Fruit fly (Drosophila melanogaster) whole organism, embryonic: ENCODE results near the gene Mekk1.

Experiments used
- Bdp1 ChIP-seq: fragments of 200-800 bp; sonication (Bioruptor generic); optimal IDR thresholded peaks from 3 replicates; lab custom pipeline; 2016; ENCODE audit warnings: missing biosample characterization, missing genetic modification characterization
- Blimp-1 ChIP-seq: fragments of 200-800 bp; sonication (Bioruptor generic); optimal IDR thresholded peaks from 3 replicates; lab custom pipeline; 2018; ENCODE audit warnings: missing biosample characterization, missing genetic modification characterization, mild to moderate bottlenecking, moderate library complexity, missing genetic modification reagents
- CG1233 ChIP-seq: fragments of 200-800 bp; sonication (Bioruptor generic); optimal IDR thresholded peaks from 4 replicates; lab custom pipeline; 2018; ENCODE audit warnings: missing biosample characterization, mild to moderate bottlenecking, missing genetic modification characterization
- CG12659 ChIP-seq: fragments of 200-800 bp; sonication (Bioruptor generic); optimal IDR thresholded peaks from 3 replicates; lab custom pipeline; 2017; ENCODE audit warnings: mild to moderate bottlenecking, missing biosample characterization, missing genetic modification reagents, missing genetic modification characterization
- CG13123 ChIP-seq: fragments of 200-800 bp; sonication (Bioruptor generic); optimal IDR thresholded peaks from 2 replicates; lab custom pipeline; 2016; ENCODE audit warnings: missing biosample characterization, missing genetic modification characterization
- CG13424 ChIP-seq: fragments of 200-800 bp; sonication (Bioruptor generic); optimal IDR thresholded peaks from 2 replicates; lab custom pipeline; 2019; ENCODE audit warnings: missing biosample characterization, mild to moderate bottlenecking, missing genetic modification characterization, moderate library complexity
- CG15269 ChIP-seq: fragments of 200-800 bp; sonication (Bioruptor generic); optimal IDR thresholded peaks from 2 replicates; lab custom pipeline; 2018; ENCODE audit warnings: missing biosample characterization, mild to moderate bottlenecking, missing genetic modification characterization, moderate library complexity
- CG1529 ChIP-seq: fragments of 200-800 bp; sonication (Bioruptor generic); optimal IDR thresholded peaks from 3 replicates; lab custom pipeline; 2018; ENCODE audit warnings: missing biosample characterization, missing genetic modification characterization
- CG18764 ChIP-seq: fragments of 200-800 bp; sonication (Bioruptor generic); optimal IDR thresholded peaks from 3 replicates; lab custom pipeline; 2016; ENCODE audit warnings: missing biosample characterization, missing genetic modification characterization
- CG31224 ChIP-seq: fragments of 200-800 bp; sonication (Bioruptor generic); IDR thresholded peaks from 2 replicates; pipeline ENCODE4 v1.3.6; 2022; ENCODE audit warnings: missing biosample characterization, missing genetic modification characterization
- CG34224 ChIP-seq: fragments of 200-800 bp; sonication (Bioruptor generic); IDR thresholded peaks from 3 replicates; pipeline ENCODE4 v1.3.6; 2022; ENCODE audit warnings: missing biosample characterization, missing genetic modification characterization; ENCODE audit not compliant: partially characterized antibody
- CG4282 ChIP-seq: fragments of 200-800 bp; sonication (Bioruptor generic); optimal IDR thresholded peaks from 2 replicates; lab custom pipeline; 2016; ENCODE audit warnings: missing biosample characterization, missing genetic modification characterization
- CG4820 ChIP-seq: fragments of 200-800 bp; sonication (Bioruptor generic); optimal IDR thresholded peaks from 3 replicates; lab custom pipeline; 2016; ENCODE audit warnings: missing biosample characterization, missing genetic modification characterization
- CG7372 ChIP-seq: fragments of 200-800 bp; sonication (Bioruptor generic); IDR thresholded peaks from 2 replicates; pipeline ENCODE4 v1.3.6; 2022; ENCODE audit warnings: missing biosample characterization, missing genetic modification characterization
- CG7987 ChIP-seq: fragments of 200-800 bp; sonication (Bioruptor generic); optimal IDR thresholded peaks from 2 replicates; lab custom pipeline; 2018; ENCODE audit warnings: missing biosample characterization, mild to moderate bottlenecking, missing genetic modification characterization, moderate library complexity
- CG9797 ChIP-seq: fragments of 200-800 bp; sonication (Bioruptor generic); optimal IDR thresholded peaks from 3 replicates; lab custom pipeline; 2018; ENCODE audit warnings: missing biosample characterization, mild to moderate bottlenecking, missing genetic modification characterization
- Dad ChIP-seq: fragments of 200-800 bp; sonication (Bioruptor generic); optimal IDR thresholded peaks from 3 replicates; lab custom pipeline; 2016; ENCODE audit warnings: missing biosample characterization, missing genetic modification characterization
- Drgx ChIP-seq: fragments of 200-800 bp; sonication (Bioruptor generic); IDR thresholded peaks from 2 replicates; pipeline ENCODE4 v1.3.6; 2022; ENCODE audit warnings: missing biosample characterization, missing genetic modification characterization
- HLH54F ChIP-seq: fragments of 200-800 bp; sonication (Bioruptor generic); optimal IDR thresholded peaks from 3 replicates; lab custom pipeline; 2016; ENCODE audit warnings: missing biosample characterization, missing genetic modification characterization
- HmgD ChIP-seq: fragments of 200-800 bp; sonication (Bioruptor generic); optimal IDR thresholded peaks from 3 replicates; lab custom pipeline; 2016; ENCODE audit warnings: missing biosample characterization, missing genetic modification characterization
- Hmx ChIP-seq: fragments of 200-800 bp; sonication (Bioruptor generic); optimal IDR thresholded peaks from 2 replicates; lab custom pipeline; 2016; ENCODE audit warnings: missing biosample characterization, missing genetic modification characterization
- Hsf ChIP-seq: fragments of 200-800 bp; sonication (Bioruptor generic); optimal IDR thresholded peaks from 3 replicates; lab custom pipeline; 2016; ENCODE audit warnings: missing biosample characterization, missing genetic modification characterization
- Mes4 ChIP-seq: fragments of 200-800 bp; sonication (Bioruptor generic); optimal IDR thresholded peaks from 2 replicates; lab custom pipeline; 2016; ENCODE audit warnings: missing biosample characterization, missing genetic modification characterization
- NFAT ChIP-seq: fragments of 200-800 bp; sonication (Bioruptor generic); IDR thresholded peaks from 2 replicates; pipeline ENCODE4 v1.3.6; 2022; ENCODE audit warnings: missing biosample characterization, missing genetic modification characterization
- Neu2 ChIP-seq: fragments of 200-800 bp; sonication (Bioruptor generic); optimal IDR thresholded peaks from 3 replicates; lab custom pipeline; 2016; ENCODE audit warnings: missing biosample characterization, missing genetic modification characterization, borderline replicate concordance
- Nf-YC ChIP-seq: fragments of 200-800 bp; optimal IDR thresholded peaks from 3 replicates; lab custom pipeline; 2019; ENCODE audit warnings: missing biosample characterization, mild to moderate bottlenecking, missing genetic modification characterization, moderate library complexity
- Oli ChIP-seq: fragments of 200-800 bp; sonication (Bioruptor generic); optimal IDR thresholded peaks from 2 replicates; lab custom pipeline; 2018; ENCODE audit warnings: missing biosample characterization, mild to moderate bottlenecking, missing genetic modification characterization, moderate library complexity
- Scr ChIP-seq: fragments of 200-800 bp; sonication (Bioruptor generic); IDR thresholded peaks from 2 replicates; pipeline ENCODE4 v1.3.6; 2022; ENCODE audit warnings: missing biosample characterization, missing genetic modification characterization; ENCODE audit not compliant: partially characterized antibody
- Side ChIP-seq: fragments of 200-800 bp; sonication (Bioruptor generic); optimal IDR thresholded peaks from 2 replicates; lab custom pipeline; 2016; ENCODE audit warnings: missing biosample characterization, missing genetic modification characterization
- bbx ChIP-seq: fragments of 200-800 bp; sonication (Bioruptor generic); IDR thresholded peaks from 2 replicates; pipeline ENCODE4 v1.3.6; 2022; ENCODE audit warnings: missing biosample characterization, missing genetic modification characterization; ENCODE audit not compliant: partially characterized antibody
- br ChIP-seq: fragments of >200 bp; optimal IDR thresholded peaks from 2 replicates; lab custom pipeline; 2017
- cg ChIP-seq: fragments of 200-800 bp; sonication (Bioruptor generic); optimal IDR thresholded peaks from 3 replicates; lab custom pipeline; 2019; ENCODE audit warnings: missing biosample characterization, mild to moderate bottlenecking, missing genetic modification characterization, moderate library complexity
- disco-r ChIP-seq: fragments of 200-800 bp; sonication (Bioruptor generic); optimal IDR thresholded peaks from 2 replicates; lab custom pipeline; 2016; ENCODE audit warnings: missing biosample characterization, missing genetic modification characterization
- dpn ChIP-seq, 2 experiments: fragments of 200-800 bp; sonication (Bioruptor generic); optimal IDR thresholded peaks; 3 replicates each; lab custom pipeline; 2016; ENCODE audit warnings: missing biosample characterization in 2 of 2, missing genetic modification characterization in 2 of 2
- eve ChIP-seq, 2 experiments: fragments of >200 bp; optimal IDR thresholded peaks; 2 replicates each; lab custom pipeline; 2017; ENCODE audit warnings: missing biosample characterization in 2 of 2, missing genetic modification characterization in 2 of 2
- fd102C ChIP-seq: fragments of 200-800 bp; sonication (Bioruptor generic); optimal IDR thresholded peaks from 2 replicates; lab custom pipeline; 2018; ENCODE audit warnings: missing biosample characterization, mild to moderate bottlenecking, missing genetic modification characterization, moderate library complexity
- fu2 ChIP-seq: fragments of 200-800 bp; sonication (Bioruptor generic); optimal IDR thresholded peaks from 2 replicates; lab custom pipeline; 2016; ENCODE audit warnings: missing biosample characterization, missing genetic modification characterization
- gsb ChIP-seq: fragments of 200-800 bp; sonication (Bioruptor generic); IDR thresholded peaks from 2 replicates; pipeline ENCODE4 v1.3.6; 2022; ENCODE audit warnings: missing biosample characterization, missing genetic modification characterization
- her ChIP-seq: fragments of 200-800 bp; sonication (Bioruptor generic); optimal IDR thresholded peaks from 2 replicates; lab custom pipeline; 2016; ENCODE audit warnings: missing biosample characterization, missing genetic modification characterization
- inv ChIP-seq: fragments of 200-800 bp; sonication (Bioruptor generic); IDR thresholded peaks from 2 replicates; pipeline ENCODE4 v1.3.6; 2022; ENCODE audit warnings: missing biosample characterization, missing genetic modification characterization; ENCODE audit not compliant: partially characterized antibody
- lbe ChIP-seq: fragments of 200-800 bp; sonication (Bioruptor generic); optimal IDR thresholded peaks from 2 replicates; lab custom pipeline; 2016; ENCODE audit warnings: missing biosample characterization, mild to moderate bottlenecking, missing genetic modification characterization
- lola ChIP-seq, 3 experiments: fragments of >200 bp in 2 of 3; fragments of 200-800 bp in 1 of 3; sonication (Bioruptor generic) in 1 of 3; optimal IDR thresholded peaks; 2 replicates each; lab custom pipeline; 2017 to 2019; ENCODE audit warnings: missing biosample characterization in 3 of 3, missing genetic modification characterization in 3 of 3, mild to moderate bottlenecking in 1 of 3, moderate library complexity in 1 of 3
- nau ChIP-seq: fragments of 200-800 bp; sonication (Bioruptor generic); optimal IDR thresholded peaks from 3 replicates; lab custom pipeline; 2017; ENCODE audit warnings: missing biosample characterization, mild to moderate bottlenecking, missing genetic modification characterization, missing genetic modification reagents
- peb ChIP-seq: fragments of 200-800 bp; sonication (Bioruptor generic); IDR thresholded peaks from 2 replicates; pipeline ENCODE4 v1.3.6; 2022; ENCODE audit warnings: missing biosample characterization, missing genetic modification characterization
- so ChIP-seq: fragments of 200-800 bp; sonication (Bioruptor generic); IDR thresholded peaks from 3 replicates; pipeline ENCODE4 v1.3.6; 2022; ENCODE audit warnings: missing biosample characterization, missing genetic modification characterization
- stwl ChIP-seq: fragments of 200-800 bp; sonication (Bioruptor generic); optimal IDR thresholded peaks from 3 replicates; lab custom pipeline; 2018; ENCODE audit warnings: missing biosample characterization, mild to moderate bottlenecking, missing genetic modification characterization, moderate library complexity
- tgo ChIP-seq: fragments of 200-800 bp; sonication (Bioruptor generic); IDR thresholded peaks from 3 replicates; pipeline ENCODE4 v1.3.6; 2022; ENCODE audit warnings: missing biosample characterization, missing genetic modification characterization
- vnd ChIP-seq: fragments of 200-800 bp; sonication (Bioruptor generic); IDR thresholded peaks from 3 replicates; pipeline ENCODE4 v1.3.6; 2022; ENCODE audit warnings: missing biosample characterization, missing genetic modification characterization; ENCODE audit not compliant: partially characterized antibody
- zen2 ChIP-seq: fragments of 200-800 bp; sonication (Bioruptor generic); IDR thresholded peaks from 3 replicates; pipeline ENCODE4 v1.3.6; 2022; ENCODE audit warnings: missing biosample characterization, missing genetic modification characterization; ENCODE audit not compliant: partially characterized antibody

The Mekk1 gene

DNA sequence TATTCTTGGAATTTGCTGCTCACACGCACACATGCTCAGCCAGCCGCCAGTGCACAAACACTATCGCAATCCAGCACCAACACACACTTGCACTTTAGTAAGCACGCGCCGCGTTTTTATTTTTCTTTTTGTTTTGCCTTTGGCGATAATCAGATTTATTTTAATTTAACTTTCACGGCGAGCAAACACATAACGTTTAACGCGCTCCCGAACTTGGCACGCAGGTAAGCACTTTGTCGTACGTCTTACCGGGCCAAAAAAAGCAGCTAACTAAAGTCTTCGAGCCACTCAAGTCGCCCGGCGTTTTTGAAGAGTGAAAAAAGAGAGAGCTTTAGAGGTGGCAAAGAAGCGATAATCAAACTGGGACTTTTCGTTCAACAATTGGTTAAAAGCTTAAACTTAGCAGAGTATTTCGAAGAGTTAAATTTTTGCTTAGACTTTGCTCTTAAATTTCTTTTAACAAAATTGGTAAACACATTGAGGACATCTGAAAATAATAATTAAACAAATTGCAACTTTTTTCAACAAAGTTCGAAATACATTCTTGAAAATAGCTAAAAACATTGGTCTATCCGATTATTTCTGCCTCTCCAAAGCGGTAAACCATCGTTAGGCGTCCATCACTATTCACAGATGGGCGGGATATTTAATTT lies at the start of gene Mekk1 (continued):
- TF ChIP-seq gsb (no peak), Drgx (peak; percentile 5; the same call in 1 of the 2 replicates), CG13424 (tag; lab: Kevin White, UChicago) (peak; percentile 74), Scr (GFP tag; lab: Robert Waterston, UW) (peak; percentile 77), nau (GFP tag; lab: Kevin White, UChicago) (no peak), Side (GFP tag; lab: Kevin White, UChicago) (peak; percentile 19), eve (GFP tag; optimal IDR thresholded peaks at IDR 0.05; lab: Kevin White, UChicago) (no peak), HmgD (GFP tag; lab: Kevin White, UChicago) (peak; percentile 38), CG12659 (GFP tag; lab: Kevin White, UChicago) (peak; percentile 60), peb (no peak), CG7987 (no peak), fu2 (GFP tag; lab: Kevin White, UChicago) (peak; percentile 66), Nf-YC (tag; lab: Kevin White, UChicago) (peak; percentile 65), her (GFP tag; lab: Kevin White, UChicago) (peak; percentile 17), CG15269 (peak; percentile 53), CG13123 (GFP tag; lab: Kevin White, UChicago) (no peak), stwl (tag; lab: Kevin White, UChicago) (no peak), CG1233 (GFP tag; lab: Kevin White, UChicago) (no peak), CG34224 (GFP tag; lab: Robert Waterston, UW) (peak; percentile 24; the same call in 1 of the 3 replicates), Hmx (peak; percentile 21), Hsf (peak; percentile 57), CG1529 (GFP tag; lab: Kevin White, UChicago) (no peak), br (lab: Kevin White, UChicago) (no peak), dpn (GFP tag; optimal IDR thresholded peaks at IDR 0.05; lab: Kevin White, UChicago) (peak; percentile 39 to 52), zen2 (no peak; the same call in 2 of the 3 replicates), CG31224 (GFP tag; lab: Robert Waterston, UW) (0 out of 2 replicates have a peak, but pooled peaks have one; percentile 27), CG4820 (GFP tag; lab: Kevin White, UChicago) (no peak), Neu2 (GFP tag; lab: Kevin White, UChicago) (no peak), Mes4 (GFP tag; lab: Kevin White, UChicago) (no peak), HLH54F (GFP tag; lab: Kevin White, UChicago) (peak; percentile 67), disco-r (GFP tag; lab: Kevin White, UChicago) (no peak), NFAT (GFP tag; lab: Robert Waterston, UW) (no peak), CG7372 (GFP tag; lab: Robert Waterston, UW) (peak; percentile 20; the same call in 1 of the 2 replicates), CG4282 (GFP tag; lab: Kevin White, UChicago) (peak; percentile 8), so (GFP tag; lab: Robert Waterston, UW) (no peak), Bdp1 (GFP tag; lab: Kevin White, UChicago) (peak; percentile 10), CG9797 (no peak), inv (GFP tag; lab: Robert Waterston, UW) (peak; percentile 56), Dad (GFP tag; lab: Kevin White, UChicago) (peak; percentile 26), Blimp-1 (GFP tag; lab: Kevin White, UChicago) (peak; percentile 26), cg (peak; percentile 69), tgo (GFP tag; lab: Robert Waterston, UW) (0 out of 3 replicates have a peak, but pooled peaks have one; percentile 36), lola (GFP tag; optimal IDR thresholded peaks at IDR 0.05; lab: Kevin White, UChicago) (peak in 1 of 3 experiments; percentile 30), CG18764 (no peak), lbe (no peak), vnd (GFP tag; lab: Robert Waterston, UW) (peak; percentile 58; the same call in 1 of the 3 replicates), Oli (tag; lab: Kevin White, UChicago) (peak; percentile 4), bbx (GFP tag; lab: Robert Waterston, UW) (peak; percentile 34; the same call in 1 of the 2 replicates), fd102C (GFP tag; lab: Kevin White, UChicago) (no peak)
